Fruit fly (Drosophila melanogaster): ENCODE data around the gene drpr.
A peak's percentile ranks its signal among the peaks of the same experiment; 100 is the strongest.

drpr gene

DNA sequence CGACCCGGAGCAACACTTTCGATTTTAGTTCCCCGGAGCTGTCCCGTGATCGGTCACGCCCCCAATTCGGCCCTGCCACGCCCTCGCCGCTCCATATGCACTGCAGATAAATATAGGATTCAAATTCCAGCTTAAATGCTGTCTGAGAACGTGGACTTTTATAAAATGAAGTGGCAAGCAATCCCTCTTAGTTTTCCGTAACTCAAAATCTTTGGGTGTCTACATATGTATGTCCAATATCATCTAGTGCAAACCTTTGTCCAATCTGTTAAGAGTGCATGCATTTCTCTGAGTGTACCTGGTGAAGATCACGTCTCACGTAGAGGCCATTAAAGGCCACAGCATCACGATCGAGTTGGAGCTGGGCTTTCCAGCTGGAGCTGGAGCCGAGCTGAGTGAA lies 20.3 kb downstream of the drpr start (continued):
- TF ChIP-seq CG16779 (tag; optimal IDR thresholded peaks at IDR 0.05) (no peak), pdm3 (GFP tag; optimal IDR thresholded peaks at IDR 0.05) (peak; percentile 16), Sox14 (GFP tag; optimal IDR thresholded peaks at IDR 0.05) (peak; percentile 23), fd59A (GFP tag; optimal IDR thresholded peaks at IDR 0.05) (peak; percentile 2), topi (GFP tag; optimal IDR thresholded peaks at IDR 0.05) (peak; percentile 53), Eip78C (GFP tag) (peak; percentile 74), OdsH (GFP tag; optimal IDR thresholded peaks at IDR 0.05) (peak; percentile 35), acj6 (GFP tag; optimal IDR thresholded peaks at IDR 0.05) (peak; percentile 34), Hr4 (GFP tag; optimal IDR thresholded peaks at IDR 0.05) (no peak), CG6276 (GFP tag; optimal IDR thresholded peaks at IDR 0.05) (no peak), CG6163 (GFP tag; IDR thresholded peaks at IDR 0.05) (peak; percentile 58; the same call in 1 of the 3 replicates), Ets96B (tag; optimal IDR thresholded peaks at IDR 0.05) (peak; percentile 41), Hr39 (GFP tag; optimal IDR thresholded peaks at IDR 0.05) (peak; percentile 29)

DNA sequence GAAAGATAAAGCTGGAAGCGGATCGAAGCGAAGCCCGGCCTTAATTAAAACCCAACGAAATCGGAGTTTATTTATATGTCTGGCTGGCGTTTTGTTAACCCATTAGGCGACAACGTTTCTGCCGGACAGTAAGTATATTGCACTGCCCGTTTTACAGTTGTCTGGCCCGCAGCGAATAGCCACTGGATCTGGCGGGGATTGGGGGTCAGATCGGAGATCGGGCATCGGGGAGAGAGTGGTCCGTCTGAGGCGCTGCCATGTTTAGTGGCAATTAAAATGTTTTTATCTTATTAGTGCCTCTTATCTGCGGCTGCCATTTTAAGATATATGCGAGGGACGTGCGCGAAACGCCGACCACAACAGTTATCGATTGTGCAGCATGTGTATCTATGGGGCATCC lies 21.7 kb downstream of the drpr start:
- no peak for TF ChIP-seq OdsH (GFP tag; optimal IDR thresholded peaks at IDR 0.05)
- TF ChIP-seq dac (GFP tag; optimal IDR thresholded peaks at IDR 0.05) = no peak
- TF ChIP-seq CG32006 (GFP tag; optimal IDR thresholded peaks at IDR 0.05) = no peak
- TF ChIP-seq Hr4 (GFP tag; optimal IDR thresholded peaks at IDR 0.05) = no peak
- TF ChIP-seq svp (GFP tag) = no peak
- no peak for TF ChIP-seq achi (GFP tag; optimal IDR thresholded peaks at IDR 0.05)
- TF ChIP-seq CG8319 (GFP tag; optimal IDR thresholded peaks at IDR 0.05) = no peak
- no peak for TF ChIP-seq CG11294 (GFP tag; IDR thresholded peaks at IDR 0.05)
- TF ChIP-seq CG6792 (GFP tag; optimal IDR thresholded peaks at IDR 0.05) = no peak
- no peak for TF ChIP-seq Smox (GFP tag; optimal IDR thresholded peaks at IDR 0.05)
- no peak for TF ChIP-seq spab (GFP tag; optimal IDR thresholded peaks at IDR 0.05)
- TF ChIP-seq Gug (GFP tag; IDR thresholded peaks at IDR 0.05) = no peak

DNA sequence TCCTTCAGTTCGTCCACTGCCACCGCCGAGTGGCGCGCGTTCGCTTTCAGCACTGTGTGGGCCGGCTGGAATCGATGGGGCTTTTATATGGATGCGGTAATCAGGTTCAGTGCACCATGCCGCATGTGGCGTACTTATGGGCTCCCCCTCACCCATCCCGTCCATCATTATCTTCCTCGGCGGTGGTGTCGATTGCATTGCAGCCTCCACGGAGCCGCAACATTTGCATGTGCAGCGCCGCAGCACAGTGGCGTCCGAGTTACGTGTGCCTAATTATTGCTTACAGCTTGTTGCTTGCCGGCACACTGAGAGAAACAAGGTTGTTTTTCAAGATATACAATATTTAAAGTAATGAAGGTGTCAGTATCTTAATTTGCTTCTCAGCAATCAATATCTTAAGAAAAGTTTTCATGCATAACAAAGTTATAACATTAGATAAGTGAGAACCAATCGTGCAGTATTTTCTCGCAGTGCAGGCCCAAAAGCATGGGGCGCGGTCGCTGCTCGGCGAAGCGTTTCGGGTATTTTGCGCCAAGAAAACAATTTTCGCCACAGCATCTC lies 28.5 kb downstream of the drpr start, which contains the start of gene CG13931:
TSS of gene CG13931 (minus strand) at position 41 of the 561 bp plus-strand sequence.
- TF ChIP-seq CG31627 (GFP tag; optimal IDR thresholded peaks at IDR 0.05) = peak; percentile 57
- no peak for TF ChIP-seq Blimp-1 (GFP tag; optimal IDR thresholded peaks at IDR 0.05)
- TF ChIP-seq CG8119 (GFP tag; IDR thresholded peaks at IDR 0.05) = peak; percentile 82
- TF ChIP-seq CG10631 (GFP tag; optimal IDR thresholded peaks at IDR 0.05) = peak; percentile 72
- TF ChIP-seq Eip75B (GFP tag; optimal IDR thresholded peaks at IDR 0.05) = peak; percentile 65
- peak; percentile 40 for TF ChIP-seq CG11902 (GFP tag; optimal IDR thresholded peaks at IDR 0.05)
- TF ChIP-seq Met (GFP tag; optimal IDR thresholded peaks at IDR 0.05) = peak; percentile 67
- TF ChIP-seq CG6808 (GFP tag; optimal IDR thresholded peaks at IDR 0.05) = peak; percentile 62
- peak; percentile 56 for TF ChIP-seq CG8632 (GFP tag; optimal IDR thresholded peaks at IDR 0.05)
- TF ChIP-seq CG34406 (GFP tag; optimal IDR thresholded peaks at IDR 0.05) = peak; percentile 60
- TF ChIP-seq esn (GFP tag; optimal IDR thresholded peaks at IDR 0.05) = peak; percentile 63
- peak; percentile 68 for TF ChIP-seq OdsH (GFP tag; optimal IDR thresholded peaks at IDR 0.05)
- peak; percentile 5 for TF ChIP-seq CG8319 (GFP tag; optimal IDR thresholded peaks at IDR 0.05)
- TF ChIP-seq CG6276 (GFP tag; optimal IDR thresholded peaks at IDR 0.05) = peak; percentile 56
- TF ChIP-seq pdm3 (GFP tag; optimal IDR thresholded peaks at IDR 0.05) = peak; percentile 76
- peak; percentile 84 for TF ChIP-seq eg (GFP tag; IDR thresholded peaks at IDR 0.05)
- peak; percentile 53 for TF ChIP-seq achi (GFP tag; optimal IDR thresholded peaks at IDR 0.05)
- TF ChIP-seq vri (GFP tag; optimal IDR thresholded peaks at IDR 0.05) = peak; percentile 28
- peak; percentile 62 for TF ChIP-seq cyc (GFP tag; optimal IDR thresholded peaks at IDR 0.05)
- TF ChIP-seq CG4318 (GFP tag; optimal IDR thresholded peaks at IDR 0.05) = peak; percentile 35
- TF ChIP-seq fd85E (GFP tag; optimal IDR thresholded peaks at IDR 0.05) = no peak
- peak; percentile 45 for TF ChIP-seq CG9139 (GFP tag; optimal IDR thresholded peaks at IDR 0.05)
- TF ChIP-seq net (GFP tag; optimal IDR thresholded peaks at IDR 0.05) = peak; percentile 72
- peak; percentile 54 for TF ChIP-seq CG11294 (GFP tag; IDR thresholded peaks at IDR 0.05)
- peak; percentile 83 for TF ChIP-seq CG6163 (GFP tag; IDR thresholded peaks at IDR 0.05)
- peak; percentile 37 for TF ChIP-seq Sox15 (GFP tag; optimal IDR thresholded peaks at IDR 0.05)
- TF ChIP-seq CG7368 (GFP tag; optimal IDR thresholded peaks at IDR 0.05) = peak; percentile 72
- TF ChIP-seq CG15336 (GFP tag; IDR thresholded peaks at IDR 0.05) = peak; percentile 76
- TF ChIP-seq dsx (GFP tag; optimal IDR thresholded peaks at IDR 0.05; ENCODE audit: poor library complexity, severe bottlenecking) = peak; percentile 53
- TF ChIP-seq Hr4 (GFP tag; optimal IDR thresholded peaks at IDR 0.05) = peak; percentile 82
- TF ChIP-seq CG3032 (tag; optimal IDR thresholded peaks at IDR 0.05) = peak; percentile 54
- peak; percentile 53 for TF ChIP-seq topi (GFP tag; optimal IDR thresholded peaks at IDR 0.05)
- peak; percentile 68 for TF ChIP-seq Sox14 (GFP tag; optimal IDR thresholded peaks at IDR 0.05)
- TF ChIP-seq svp (GFP tag) = peak; percentile 82
- peak; percentile 64 for TF ChIP-seq Sox102F (GFP tag; optimal IDR thresholded peaks at IDR 0.05)
- peak; percentile 57 for TF ChIP-seq spab (GFP tag; optimal IDR thresholded peaks at IDR 0.05)
